Worm (Caenorhabditis elegans) whole organism, L4 larva: ENCODE data around the gene gur-5.

Source experiments
- ces-1 ChIP-seq: fragments of 150-350 bp; sonication (generic microtip); optimal IDR thresholded peaks from 4 replicates; lab custom pipeline; 2014; ENCODE audit warnings: missing biosample characterization, missing genetic modification reagents, missing genetic modification characterization
- dmd-8 ChIP-seq: fragments of 200-800 bp; sonication (Bioruptor generic); IDR thresholded peaks from 2 replicates; pipeline ENCODE4 v1.3.6; 2022; ENCODE audit warnings: missing genetic modification characterization, missing compliant biosample characterization
- gei-8 ChIP-seq: fragments of 200-800 bp; sonication (Bioruptor generic); optimal IDR thresholded peaks from 2 replicates; lab custom pipeline; 2018; ENCODE audit warnings: mild to moderate bottlenecking, missing genetic modification characterization, missing compliant biosample characterization
- lin-39 ChIP-seq: fragments of 150-350 bp; optimal IDR thresholded peaks from 2 replicates; lab custom pipeline; 2014; ENCODE audit warnings: missing biosample characterization, missing genetic modification reagents, missing genetic modification characterization
- madf-9 ChIP-seq: fragments of 200-800 bp; sonication (Bioruptor generic); conservative IDR thresholded peaks from 2 replicates; pipeline ENCODE4 v1.3.6; 2022; ENCODE audit warnings: missing genetic modification reagents, missing genetic modification characterization, missing compliant biosample characterization
- nhr-11 ChIP-seq: fragments of 150-350 bp; optimal IDR thresholded peaks from 2 replicates; lab custom pipeline; 2014; ENCODE audit warnings: missing biosample characterization, missing genetic modification characterization
- nhr-48 ChIP-seq: sonication (generic microtip); optimal IDR thresholded peaks from 2 replicates; lab custom pipeline; 2016; ENCODE audit warnings: mild to moderate bottlenecking, missing genetic modification characterization, missing compliant biosample characterization
- pha-4 ChIP-seq, 2 experiments: fragments of 150-350 bp in 1 of 2; fragments of 200-800 bp in 1 of 2; sonication (Bioruptor generic) in 1 of 2; IDR thresholded peaks in 1 of 2; optimal IDR thresholded peaks in 1 of 2; 2 replicates each; pipeline versions ENCODE4 v1.3.6 to Lab custom; 2014 to 2022; ENCODE audit warnings: missing genetic modification characterization in 2 of 2, missing genetic modification reagents in 2 of 2, missing biosample characterization in 1 of 2, missing compliant biosample characterization in 1 of 2
- sdz-12 ChIP-seq: fragments of 200-800 bp; sonication (Bioruptor generic); optimal IDR thresholded peaks from 2 replicates; lab custom pipeline; 2018; ENCODE audit warnings: mild to moderate bottlenecking, missing genetic modification characterization, missing compliant biosample characterization
- snpc-4 ChIP-seq: fragments of 150-350 bp; optimal IDR thresholded peaks from 2 replicates; lab custom pipeline; 2014; ENCODE audit warnings: missing biosample characterization, missing genetic modification characterization
- unc-62 ChIP-seq, 3 experiments: fragments of 150-350 bp in 1 of 3; sonication (generic microtip); optimal IDR thresholded peaks in 2 of 3; peaks in 1 of 3; 1 replicate in 1 of 3; 2 replicates in 2 of 3; lab custom pipeline; 2014 to 2017; ENCODE audit warnings: missing biosample characterization in 3 of 3, missing genetic modification characterization in 3 of 3, missing genetic modification reagents in 3 of 3, missing genotype in 1 of 3

DNA sequence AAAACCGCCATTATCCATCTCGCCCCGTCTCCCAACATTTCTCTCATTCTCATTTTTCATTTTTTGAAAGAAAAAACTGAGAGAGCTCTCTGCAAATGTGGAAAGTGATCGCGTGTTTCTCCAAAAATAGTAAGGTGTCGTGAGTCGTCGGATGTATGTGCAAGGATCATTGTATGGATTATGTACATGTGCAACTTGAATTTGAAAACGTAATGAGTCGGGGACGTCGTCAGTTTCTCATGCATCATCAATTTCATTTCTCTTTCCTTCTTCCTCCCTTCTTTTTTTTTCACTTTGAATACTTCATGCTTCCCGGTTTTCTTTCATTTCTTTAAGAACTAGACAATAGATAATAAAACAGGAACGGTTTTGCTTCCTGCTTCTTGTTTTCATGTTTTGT is 20.0 kb downstream of the gur-5 start:
- TF ChIP-seq sdz-12 (GFP tag; lab: Kevin White, UChicago) (no peak), lin-39 (tag; lab: Kevin White, UChicago) (no peak), pha-4 (GFP tag; IDR thresholded peaks at IDR 0.05; lab: Robert Waterston, UW) (no peak), pha-4 (tag; optimal IDR thresholded peaks at IDR 0.05; lab: Kevin White, UChicago) (no peak), ces-1 (GFP tag; lab: Kevin White, UChicago) (no peak), madf-9 (no peak), unc-62 (GFP tag; optimal IDR thresholded peaks at IDR 0.05 in 1 of 2; lab: Kevin White, UChicago) (no peak), unc-62 (tag; optimal IDR thresholded peaks at IDR 0.05; lab: Kevin White, UChicago) (no peak), nhr-48 (tag; lab: Kevin White, UChicago) (no peak), nhr-11 (tag; lab: Kevin White, UChicago) (no peak), dmd-8 (GFP tag; lab: Robert Waterston, UW) (no peak), gei-8 (no peak), snpc-4 (no peak)
